Worm (Caenorhabditis elegans): ENCODE results near the gene C17B7.14.

C17B7.14 gene

ce11 chrV:3273577-3274100, 46.7 kb downstream of the C17B7.14 start, which contains the start of gene T28A11.4:
Gene T28A11.4 (plus strand): TSS chrV:3274050.
- no peak for TF ChIP-seq ceh-9 (tag; optimal IDR thresholded peaks at IDR 0.05)
- TF ChIP-seq gmeb-2 (tag; optimal IDR thresholded peaks at IDR 0.05) = no peak
- no peak for TF ChIP-seq ztf-16 (tag; optimal IDR thresholded peaks at IDR 0.05)
- TF ChIP-seq ref-2 (tag; optimal IDR thresholded peaks at IDR 0.05) = no peak
- TF ChIP-seq K09A11.1 (tag; optimal IDR thresholded peaks at IDR 0.05; ENCODE audit: insufficient read depth) = no peak
- TF ChIP-seq hlh-8 (tag; optimal IDR thresholded peaks at IDR 0.05) = no peak
- TF ChIP-seq pag-3 (tag; optimal IDR thresholded peaks at IDR 0.05; ENCODE audit: borderline replicate concordance) = no peak
- TF ChIP-seq unc-42 (tag; optimal IDR thresholded peaks at IDR 0.05) = no peak
- no peak for TF ChIP-seq che-1 (tag; optimal IDR thresholded peaks at IDR 0.05)
- no peak for TF ChIP-seq nhr-11 (tag; optimal IDR thresholded peaks at IDR 0.05)
- TF ChIP-seq nfya-1 (tag; optimal IDR thresholded peaks at IDR 0.05) = no peak
- TF ChIP-seq lin-11 (tag; optimal IDR thresholded peaks at IDR 0.05) = no peak
- TF ChIP-seq ceh-6 (GFP tag; optimal IDR thresholded peaks at IDR 0.05) = no peak
- TF ChIP-seq ceh-34 (tag; optimal IDR thresholded peaks at IDR 0.05) = no peak

DNA sequence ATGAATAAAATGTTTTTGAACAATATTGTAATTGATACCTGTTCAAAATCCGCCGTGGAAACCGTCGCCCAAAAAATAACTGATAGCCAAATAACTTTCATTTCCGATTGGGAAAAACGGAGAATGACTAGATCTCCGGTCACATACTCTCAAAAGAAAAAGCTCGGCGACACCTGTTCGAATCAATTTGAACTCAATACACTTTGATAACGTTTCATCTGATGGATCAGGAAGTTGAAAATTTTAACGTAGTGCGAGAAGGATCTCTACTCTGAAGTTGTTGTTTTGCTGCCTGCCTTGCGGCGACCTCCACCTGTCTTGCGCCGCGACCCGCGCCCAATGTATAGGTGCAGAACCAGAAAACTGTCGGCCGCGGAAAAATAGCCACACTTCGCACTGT, 47.2 kb downstream of the C17B7.14 start, which contains the start of gene T28A11.20:
Gene T28A11.20 (minus strand): TSS at position 101 of the 400 bp plus-strand sequence.
- TF ChIP-seq pat-9 (tag; optimal IDR thresholded peaks at IDR 0.05) = no peak
- TF ChIP-seq sox-4 (tag; optimal IDR thresholded peaks at IDR 0.05) = no peak
- no peak for TF ChIP-seq dve-1 (tag; optimal IDR thresholded peaks at IDR 0.05)
- TF ChIP-seq gmeb-2 (tag; optimal IDR thresholded peaks at IDR 0.05) = no peak
- no peak for TF ChIP-seq dmd-4 (tag; optimal IDR thresholded peaks at IDR 0.05; ENCODE audit: borderline replicate concordance)
- TF ChIP-seq fkh-10 (GFP tag; optimal IDR thresholded peaks at IDR 0.05) = no peak
